Worm (Caenorhabditis elegans) whole organism, young adult: Measurements from ENCODE around the gene T19B10.5.
A peak's percentile ranks its signal among the peaks of the same experiment; 100 is the strongest.

Experiments used
- C06A6.2 ChIP-seq: fragments of 200-800 bp; sonication (Bioruptor generic); conservative IDR thresholded peaks from 2 replicates; pipeline ENCODE4 v1.3.6; 2022; ENCODE audit warnings: missing genetic modification characterization, missing compliant biosample characterization
- C17E4.6 ChIP-seq: fragments of 200-800 bp; sonication (Bioruptor generic); IDR thresholded peaks from 2 replicates; pipeline ENCODE4 v1.3.6; 2022; ENCODE audit warnings: missing genetic modification reagents, missing genetic modification characterization, missing compliant biosample characterization
- F23B12.7 ChIP-seq: sonication (generic microtip); optimal IDR thresholded peaks from 2 replicates; lab custom pipeline; 2017; ENCODE audit warnings: missing genetic modification characterization, mild to moderate bottlenecking, missing compliant biosample characterization, antibody characterized with exemption, moderate library complexity; ENCODE audit not compliant: insufficient read depth
- F33H1.4 ChIP-seq: fragments of 200-800 bp; sonication (Bioruptor generic); IDR thresholded peaks from 2 replicates; pipeline ENCODE4 v1.3.6; 2022; ENCODE audit warnings: missing genetic modification reagents, missing genetic modification characterization, missing compliant biosample characterization
- T07F8.4 ChIP-seq: sonication (generic microtip); optimal IDR thresholded peaks from 2 replicates; lab custom pipeline; 2016; ENCODE audit warnings: mild to moderate bottlenecking, missing genetic modification characterization, moderate library complexity, missing compliant biosample characterization
- Y56A3A.18 ChIP-seq: fragments of 200-800 bp; sonication (Bioruptor generic); IDR thresholded peaks from 2 replicates; pipeline ENCODE4 v1.3.6; 2022; ENCODE audit warnings: missing genetic modification reagents, missing genetic modification characterization, missing compliant biosample characterization
- Y95B8A.8 ChIP-seq: fragments of 200-800 bp; sonication (Bioruptor generic); IDR thresholded peaks from 2 replicates; pipeline ENCODE4 v1.3.6; 2022; ENCODE audit warnings: missing genetic modification reagents, missing genetic modification characterization, missing compliant biosample characterization
- ama-1 ChIP-seq, 3 experiments: fragments of 150-350 bp in 1 of 3; sonication (generic microtip) in 2 of 3; optimal IDR thresholded peaks; 2 replicates each; lab custom pipeline; 2014 to 2018; ENCODE audit warnings: missing biosample characterization in 2 of 3, missing genetic modification characterization in 2 of 3, missing genetic modification reagents in 2 of 3
- attf-3 ChIP-seq: fragments of 200-800 bp; sonication (Bioruptor generic); conservative IDR thresholded peaks from 2 replicates; pipeline ENCODE4 v1.3.6; 2022; ENCODE audit warnings: missing genetic modification reagents, missing genetic modification characterization, missing compliant biosample characterization
- attf-6 ChIP-seq: fragments of 200-800 bp; sonication (Bioruptor generic); IDR thresholded peaks from 2 replicates; pipeline ENCODE4 v1.3.6; 2022; ENCODE audit warnings: missing genetic modification reagents, missing genetic modification characterization, missing compliant biosample characterization
- cebp-1 ChIP-seq, 2 experiments: fragments of 200-800 bp in 1 of 2; sonication (Bioruptor generic) in 1 of 2; sonication (generic microtip) in 1 of 2; IDR thresholded peaks in 1 of 2; optimal IDR thresholded peaks in 1 of 2; 2 replicates each; pipeline versions ENCODE4 v1.3.6 to Lab custom; 2017 to 2022; ENCODE audit warnings: missing compliant biosample characterization in 2 of 2, missing genetic modification characterization in 2 of 2, mild to moderate bottlenecking in 1 of 2, missing genetic modification reagents in 1 of 2, moderate library complexity in 1 of 2
- ceh-100 ChIP-seq: fragments of 200-800 bp; sonication (Bioruptor generic); IDR thresholded peaks from 2 replicates; pipeline ENCODE4 v1.3.6; 2022; ENCODE audit warnings: missing genetic modification reagents, missing genetic modification characterization, missing compliant biosample characterization
- ceh-58 ChIP-seq: fragments of 200-800 bp; sonication (Bioruptor generic); IDR thresholded peaks from 2 replicates; pipeline ENCODE4 v1.3.6; 2022; ENCODE audit warnings: missing genetic modification characterization, missing compliant biosample characterization
- dpff-1 ChIP-seq: sonication (generic microtip); optimal IDR thresholded peaks from 2 replicates; lab custom pipeline; 2017; ENCODE audit warnings: mild to moderate bottlenecking, missing genetic modification characterization, missing compliant biosample characterization
- egrh-3 ChIP-seq: fragments of 200-800 bp; sonication (Bioruptor generic); IDR thresholded peaks from 2 replicates; pipeline ENCODE4 v1.3.6; 2022; ENCODE audit warnings: missing genetic modification reagents, missing genetic modification characterization, missing compliant biosample characterization
- hlh-26 ChIP-seq: fragments of 200-800 bp; sonication (Bioruptor generic); conservative IDR thresholded peaks from 2 replicates; pipeline ENCODE4 v1.3.6; 2022; ENCODE audit warnings: missing genetic modification reagents, missing genetic modification characterization, missing compliant biosample characterization
- hmg-1.2 ChIP-seq: fragments of 200-800 bp; sonication (Bioruptor generic); IDR thresholded peaks from 2 replicates; pipeline ENCODE4 v1.3.6; 2022; ENCODE audit warnings: missing genetic modification reagents, missing genetic modification characterization, missing compliant biosample characterization
- let-526 ChIP-seq: fragments of 200-800 bp; sonication (Bioruptor generic); IDR thresholded peaks from 2 replicates; pipeline ENCODE4 v1.3.6; 2022; ENCODE audit warnings: missing genetic modification reagents, missing genetic modification characterization, missing compliant biosample characterization
- lin-26 ChIP-seq: fragments of 200-800 bp; sonication (Bioruptor generic); IDR thresholded peaks from 2 replicates; pipeline ENCODE4 v1.3.6; 2022; ENCODE audit warnings: missing genetic modification reagents, missing genetic modification characterization, missing compliant biosample characterization
- madf-6 ChIP-seq: fragments of 200-800 bp; sonication (Bioruptor generic); IDR thresholded peaks from 2 replicates; pipeline ENCODE4 v1.3.6; 2022; ENCODE audit warnings: missing genetic modification reagents, missing genetic modification characterization, missing compliant biosample characterization
- madf-8 ChIP-seq: fragments of 200-800 bp; sonication (Bioruptor generic); conservative IDR thresholded peaks from 2 replicates; pipeline ENCODE4 v1.3.6; 2022; ENCODE audit warnings: missing genetic modification reagents, missing genetic modification characterization, missing compliant biosample characterization
- mel-28 ChIP-seq: sonication (generic microtip); optimal IDR thresholded peaks from 2 replicates; lab custom pipeline; 2016; ENCODE audit warnings: borderline replicate concordance, mild to moderate bottlenecking, missing genetic modification characterization, missing compliant biosample characterization
- mxl-1 ChIP-seq: sonication (generic microtip); optimal IDR thresholded peaks from 2 replicates; lab custom pipeline; 2016; ENCODE audit warnings: missing genetic modification characterization, missing compliant biosample characterization
- nfya-1 ChIP-seq: sonication (generic microtip); optimal IDR thresholded peaks from 2 replicates; lab custom pipeline; 2017; ENCODE audit warnings: antibody characterized with exemption, missing compliant biosample characterization, missing genetic modification characterization, borderline replicate concordance; ENCODE audit not compliant: insufficient read depth
- rec-8 ChIP-seq, 2 experiments: sonication (generic microtip); optimal IDR thresholded peaks; 2 replicates each; lab custom pipeline; 2016; ENCODE audit warnings: mild to moderate bottlenecking in 2 of 2, missing genetic modification characterization in 2 of 2, missing genetic modification reagents in 2 of 2, missing genotype in 2 of 2, missing biosample characterization in 1 of 2, missing compliant biosample characterization in 1 of 2, moderate library complexity in 1 of 2
- repo-1 ChIP-seq: sonication (generic microtip); optimal IDR thresholded peaks from 2 replicates; lab custom pipeline; 2017; ENCODE audit warnings: mild to moderate bottlenecking, missing genetic modification characterization, missing compliant biosample characterization
- rpc-1 ChIP-seq, 2 experiments: fragments of 150-350 bp in 1 of 2; sonication (generic microtip) in 1 of 2; optimal IDR thresholded peaks; 2 replicates each; lab custom pipeline; 2014 to 2018; ENCODE audit warnings: missing biosample characterization in 1 of 2, missing genetic modification characterization in 1 of 2, missing genetic modification reagents in 1 of 2, missing genotype in 1 of 2
- sdz-38 ChIP-seq: sonication (generic microtip); optimal IDR thresholded peaks from 2 replicates; lab custom pipeline; 2016; ENCODE audit warnings: missing genotype, missing genetic modification characterization, missing compliant biosample characterization
- unc-62 ChIP-seq: fragments of 150-350 bp; optimal IDR thresholded peaks from 2 replicates; lab custom pipeline; 2014; ENCODE audit warnings: missing biosample characterization, missing genetic modification reagents, missing genetic modification characterization
- zfh-2 ChIP-seq: fragments of 200-800 bp; sonication (Bioruptor generic); conservative IDR thresholded peaks from 2 replicates; pipeline ENCODE4 v1.3.6; 2022; ENCODE audit warnings: missing genetic modification reagents, missing genetic modification characterization, missing compliant biosample characterization

The T19B10.5 gene

DNA sequence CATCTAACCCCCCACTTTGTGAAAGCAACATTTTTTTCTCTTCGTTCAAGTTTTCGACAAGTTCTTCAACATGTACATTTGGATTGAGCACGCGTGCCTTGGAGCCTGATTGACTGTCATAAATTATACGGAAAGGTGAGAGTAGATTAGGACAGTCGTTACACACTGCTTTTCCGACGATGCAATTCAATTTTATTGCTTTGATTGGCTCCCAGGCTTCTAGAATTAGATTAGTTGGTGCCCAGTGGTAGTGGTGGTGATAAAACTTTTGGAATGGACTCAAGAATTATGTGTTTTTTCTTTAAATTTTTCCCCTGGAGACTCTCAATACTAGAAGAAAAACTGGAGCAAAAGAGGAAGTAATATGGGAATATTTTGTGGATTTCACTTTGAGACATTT is 30.0 kb upstream of the T19B10.5 start:
- TF ChIP-seq repo-1 (tag; lab: Kevin White, UChicago) (no peak), zfh-2 (GFP tag; lab: Robert Waterston, UW) (no peak), Y95B8A.8 (no peak)

DNA sequence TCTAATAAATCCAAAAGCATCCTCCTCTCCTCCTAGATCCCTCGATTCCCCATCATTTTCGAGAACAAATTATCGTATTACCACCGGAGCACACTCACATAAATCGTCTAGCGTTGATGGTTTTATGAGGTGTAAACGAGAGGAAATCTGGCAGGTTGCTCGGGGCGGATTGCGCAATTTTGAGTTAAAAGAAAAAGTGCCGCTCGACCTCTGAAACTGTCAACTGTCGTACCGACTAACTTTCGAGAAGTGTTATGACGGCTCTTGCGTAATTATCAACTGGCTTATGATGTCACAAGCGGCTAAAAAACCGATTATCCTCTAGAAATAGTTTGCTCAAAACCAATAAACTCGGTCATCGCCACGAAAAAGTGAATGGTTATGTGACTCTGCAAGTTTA is 28.0 kb upstream of the T19B10.5 start:
- no peak for TF ChIP-seq F33H1.4
- no peak for TF ChIP-seq mxl-1 (tag; lab: Kevin White, UChicago)
- no peak for TF ChIP-seq C17E4.6 (GFP tag; lab: Robert Waterston, UW)
- TF ChIP-seq F23B12.7 (tag; lab: Kevin White, UChicago), result no peak
- TF ChIP-seq T07F8.4 (tag; lab: Kevin White, UChicago), result no peak
- TF ChIP-seq unc-62 (GFP tag; lab: Kevin White, UChicago), result peak; percentile 5
- no peak for TF ChIP-seq Y56A3A.18 (GFP tag; lab: Robert Waterston, UW)
- TF ChIP-seq ceh-58 (GFP tag; lab: Robert Waterston, UW), result no peak

DNA sequence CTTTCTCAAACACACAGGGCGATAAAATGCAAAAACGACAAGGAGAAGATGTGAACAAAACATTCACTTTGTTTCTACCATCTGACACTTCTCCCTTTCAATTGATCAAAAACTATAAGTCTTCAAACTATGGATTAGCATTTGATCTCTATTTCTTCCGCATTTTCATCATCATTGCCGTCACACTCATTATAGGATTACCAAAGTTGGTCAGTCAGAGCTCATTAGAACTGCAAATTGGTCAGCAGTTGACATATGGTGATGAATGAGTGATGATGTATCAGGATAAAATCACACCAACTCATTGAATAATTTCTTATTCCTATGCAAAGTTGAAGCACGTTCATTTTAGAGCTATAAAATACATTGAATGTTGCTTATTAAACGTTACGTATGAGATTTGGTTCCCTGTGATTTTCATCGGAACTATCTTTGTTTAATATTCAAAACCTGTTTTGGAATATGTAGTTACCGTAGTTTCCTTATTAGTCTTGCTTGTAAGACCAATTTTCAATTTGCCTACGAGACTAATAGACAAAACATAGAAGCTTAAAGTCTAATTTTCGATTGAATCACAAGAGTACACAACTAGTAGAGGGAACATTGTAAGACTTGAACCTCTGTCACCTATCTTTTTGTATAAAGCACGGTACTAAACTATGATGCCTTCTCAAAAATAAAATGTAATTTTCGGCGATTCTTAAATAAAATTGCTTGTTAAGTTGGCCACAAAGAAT is 24.8 kb upstream of the T19B10.5 start:
- no peak for TF ChIP-seq ceh-100
- no peak for TF ChIP-seq attf-3
- TF ChIP-seq attf-6, result no peak
- no peak for TF ChIP-seq Y56A3A.18 (GFP tag; lab: Robert Waterston, UW)
- TF ChIP-seq C17E4.6 (GFP tag; lab: Robert Waterston, UW), result no peak
- no peak for TF ChIP-seq madf-6 (GFP tag; lab: Robert Waterston, UW)

DNA sequence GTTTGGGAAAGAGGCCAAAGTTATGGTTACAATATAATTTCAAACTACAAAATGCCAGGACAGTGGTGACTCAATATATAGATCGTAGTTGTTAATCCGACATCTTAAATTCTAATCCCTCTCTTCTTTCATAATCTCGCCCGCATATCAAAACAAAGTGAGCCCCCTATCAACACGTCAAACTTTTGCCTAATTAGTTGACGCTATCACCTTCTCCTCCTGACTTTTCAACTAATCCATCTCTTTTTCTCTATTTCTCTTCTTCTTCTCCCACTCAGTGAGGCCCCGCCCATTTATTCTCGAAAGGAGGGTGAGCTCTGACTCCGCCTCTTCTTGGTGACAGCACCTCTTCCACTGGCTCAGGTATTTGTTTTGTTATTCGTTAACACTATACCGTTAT is 23.1 kb upstream of the T19B10.5 start:
- TF ChIP-seq ama-1 (optimal IDR thresholded peaks at IDR 0.05; lab: Kevin White, UChicago) (no peak), ama-1 (GFP tag; optimal IDR thresholded peaks at IDR 0.05; lab: Kevin White, UChicago) (no peak), hmg-1.2 (GFP tag; lab: Robert Waterston, UW) (0 out of 2 replicates have a peak, but pooled peaks have one; percentile 11)

DNA sequence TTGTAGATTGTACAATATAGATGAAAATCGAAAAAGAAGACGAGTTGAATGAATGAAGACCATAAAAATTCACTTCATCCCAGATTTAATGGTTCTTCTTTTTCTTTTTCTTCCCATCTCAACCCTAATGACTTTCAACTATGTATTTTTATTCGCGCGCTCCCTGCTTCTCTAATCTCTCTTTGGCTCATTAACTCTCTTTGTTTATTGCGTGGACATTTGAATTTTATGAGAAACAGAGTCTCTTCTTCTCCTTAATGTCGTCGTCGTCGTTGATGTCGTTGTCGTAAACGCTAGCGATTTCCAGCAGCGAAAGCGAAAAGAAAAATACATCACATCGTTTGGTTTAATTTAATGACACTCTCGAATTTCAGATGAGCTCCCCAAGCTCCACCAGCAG is 19.9 kb upstream of the T19B10.5 start:
- no peak for TF ChIP-seq C06A6.2 (GFP tag; lab: Robert Waterston, UW)

DNA sequence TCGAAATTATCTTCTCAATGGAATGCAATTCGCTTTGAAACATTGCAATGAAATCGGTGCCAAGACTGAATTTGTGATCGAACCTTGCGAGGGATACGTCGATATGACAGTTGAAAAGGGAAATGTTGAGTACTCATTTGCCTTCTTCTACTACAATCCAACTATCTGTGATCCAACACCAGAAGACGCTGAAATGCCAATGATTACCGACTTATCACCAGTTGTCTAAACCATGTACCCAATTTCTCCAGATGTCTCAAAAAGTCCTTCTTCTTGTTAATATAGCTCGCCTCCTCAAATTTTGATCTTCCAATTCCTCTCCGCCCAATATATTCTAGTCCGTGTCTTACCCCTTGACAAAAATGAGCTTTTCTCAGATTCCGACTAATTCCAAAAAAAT is 18.3 kb upstream of the T19B10.5 start:
- TF ChIP-seq sdz-38 (tag; lab: Kevin White, UChicago) (no peak), madf-8 (no peak), lin-26 (GFP tag; lab: Robert Waterston, UW) (no peak), rpc-1 (optimal IDR thresholded peaks at IDR 0.05; lab: Kevin White, UChicago) (no peak), rpc-1 (tag; optimal IDR thresholded peaks at IDR 0.05; lab: Kevin White, UChicago) (no peak), dpff-1 (tag; lab: Kevin White, UChicago) (no peak), cebp-1 (GFP tag; IDR thresholded peaks at IDR 0.05; lab: Robert Waterston, UW) (no peak), cebp-1 (tag; optimal IDR thresholded peaks at IDR 0.05; lab: Kevin White, UChicago) (no peak), hlh-26 (no peak), nfya-1 (tag; lab: Kevin White, UChicago) (no peak), rec-8 (tag; optimal IDR thresholded peaks at IDR 0.05; lab: Kevin White, UChicago) (no peak), let-526 (GFP tag; lab: Robert Waterston, UW) (no peak), egrh-3 (GFP tag; lab: Robert Waterston, UW) (no peak), mel-28 (tag; lab: Kevin White, UChicago) (no peak)
